Worm (Caenorhabditis elegans) whole organism, late embryonic: ENCODE data around the gene F09C12.2.
"Not testable (repeated sequence)": the region's sequence is repeated elsewhere in the genome, so short reads cannot be mapped to it uniquely, and the experiment has no call there.

ENCODE experiments used
- C08G9.2 ChIP-seq: sonication (generic microtip); optimal IDR thresholded peaks from 2 replicates; lab custom pipeline; 2016; ENCODE audit warnings: mild to moderate bottlenecking, missing genetic modification characterization, moderate library complexity, missing compliant biosample characterization
- C38D4.7 ChIP-seq: fragments of 200-800 bp; sonication (Bioruptor generic); optimal IDR thresholded peaks from 2 replicates; lab custom pipeline; 2018; ENCODE audit warnings: mild to moderate bottlenecking, missing genetic modification characterization, moderate library complexity, missing compliant biosample characterization
- K02D7.2 ChIP-seq: sonication (generic microtip); optimal IDR thresholded peaks from 2 replicates; lab custom pipeline; 2017; ENCODE audit warnings: mild to moderate bottlenecking, missing genetic modification characterization, missing compliant biosample characterization
- K09A11.1 ChIP-seq: sonication (generic microtip); optimal IDR thresholded peaks from 2 replicates; lab custom pipeline; 2017; ENCODE audit warnings: antibody characterized with exemption, mild to moderate bottlenecking, missing genetic modification characterization, missing compliant biosample characterization; ENCODE audit not compliant: insufficient read depth
- ceh-14 ChIP-seq: sonication (generic microtip); optimal IDR thresholded peaks from 2 replicates; lab custom pipeline; 2016; ENCODE audit warnings: missing genotype, missing genetic modification characterization, missing compliant biosample characterization
- ceh-19 ChIP-seq: fragments of 200-800 bp; sonication (Bioruptor generic); optimal IDR thresholded peaks from 2 replicates; lab custom pipeline; 2018; ENCODE audit warnings: mild to moderate bottlenecking, missing genetic modification characterization, missing compliant biosample characterization
- ceh-48 ChIP-seq: sonication (generic microtip); optimal IDR thresholded peaks from 2 replicates; lab custom pipeline; 2016; ENCODE audit warnings: missing genetic modification characterization, inconsistent platforms, missing compliant biosample characterization
- ceh-6 ChIP-seq: fragments of 200-800 bp; sonication (Bioruptor generic); optimal IDR thresholded peaks from 2 replicates; lab custom pipeline; 2018; ENCODE audit warnings: mild to moderate bottlenecking, missing genetic modification characterization, missing compliant biosample characterization
- che-1 ChIP-seq: sonication (generic microtip); optimal IDR thresholded peaks from 2 replicates; lab custom pipeline; 2016; ENCODE audit warnings: mild to moderate bottlenecking, missing genetic modification characterization, missing compliant biosample characterization
- dmd-4 ChIP-seq: sonication (generic microtip); optimal IDR thresholded peaks from 2 replicates; lab custom pipeline; 2016; ENCODE audit warnings: borderline replicate concordance, missing genetic modification characterization, missing compliant biosample characterization
- eyg-1 ChIP-seq: sonication (generic microtip); optimal IDR thresholded peaks from 2 replicates; lab custom pipeline; 2016; ENCODE audit warnings: missing genotype, missing genetic modification characterization, missing compliant biosample characterization
- fkh-10 ChIP-seq: fragments of 150-350 bp; optimal IDR thresholded peaks from 2 replicates; lab custom pipeline; 2014; ENCODE audit warnings: missing biosample characterization, missing genetic modification reagents, missing genetic modification characterization
- gmeb-2 ChIP-seq: sonication (generic microtip); optimal IDR thresholded peaks from 2 replicates; lab custom pipeline; 2016; ENCODE audit warnings: missing genetic modification characterization, inconsistent platforms, missing compliant biosample characterization
- lim-6 ChIP-seq: sonication (generic microtip); optimal IDR thresholded peaks from 2 replicates; lab custom pipeline; 2016; ENCODE audit warnings: missing genetic modification characterization, missing compliant biosample characterization
- lin-11 ChIP-seq: fragments of 200-800 bp; sonication (Bioruptor generic); optimal IDR thresholded peaks from 2 replicates; lab custom pipeline; 2018; ENCODE audit warnings: mild to moderate bottlenecking, missing genetic modification characterization, missing compliant biosample characterization
- madf-2 ChIP-seq: sonication (generic microtip); optimal IDR thresholded peaks from 2 replicates; lab custom pipeline; 2017; ENCODE audit warnings: missing genetic modification characterization, missing compliant biosample characterization
- nfya-1 ChIP-seq: sonication (generic microtip); optimal IDR thresholded peaks from 2 replicates; lab custom pipeline; 2017; ENCODE audit warnings: missing genetic modification characterization, mild to moderate bottlenecking, missing compliant biosample characterization, antibody characterized with exemption, moderate library complexity
- nhr-232 ChIP-seq: sonication (generic microtip); optimal IDR thresholded peaks from 2 replicates; lab custom pipeline; 2016; ENCODE audit warnings: missing genetic modification characterization, missing compliant biosample characterization
- pax-1 ChIP-seq: fragments of 150-350 bp; optimal IDR thresholded peaks from 2 replicates; lab custom pipeline; 2014; ENCODE audit warnings: missing biosample characterization, missing genetic modification characterization
- pha-4 ChIP-seq: fragments of 150-350 bp; optimal IDR thresholded peaks from 2 replicates; lab custom pipeline; 2018; ENCODE audit warnings: missing biosample characterization, missing genetic modification reagents, missing genetic modification characterization
- pqm-1 ChIP-seq: sonication (generic microtip); optimal IDR thresholded peaks from 2 replicates; lab custom pipeline; 2016; ENCODE audit warnings: missing genetic modification characterization, missing compliant biosample characterization
- rnt-1 ChIP-seq: sonication (generic microtip); optimal IDR thresholded peaks from 2 replicates; lab custom pipeline; 2016; ENCODE audit warnings: missing genetic modification characterization, missing compliant biosample characterization
- sox-2 ChIP-seq: fragments of 200-800 bp; sonication (Bioruptor generic); IDR thresholded peaks from 2 replicates; pipeline ENCODE4 v1.3.6; 2022; ENCODE audit warnings: missing genetic modification reagents, missing genetic modification characterization, missing compliant biosample characterization
- tbx-2 ChIP-seq: sonication (generic microtip); optimal IDR thresholded peaks from 2 replicates; lab custom pipeline; 2016; ENCODE audit warnings: missing genetic modification characterization, missing compliant biosample characterization

The F09C12.2 gene

DNA sequence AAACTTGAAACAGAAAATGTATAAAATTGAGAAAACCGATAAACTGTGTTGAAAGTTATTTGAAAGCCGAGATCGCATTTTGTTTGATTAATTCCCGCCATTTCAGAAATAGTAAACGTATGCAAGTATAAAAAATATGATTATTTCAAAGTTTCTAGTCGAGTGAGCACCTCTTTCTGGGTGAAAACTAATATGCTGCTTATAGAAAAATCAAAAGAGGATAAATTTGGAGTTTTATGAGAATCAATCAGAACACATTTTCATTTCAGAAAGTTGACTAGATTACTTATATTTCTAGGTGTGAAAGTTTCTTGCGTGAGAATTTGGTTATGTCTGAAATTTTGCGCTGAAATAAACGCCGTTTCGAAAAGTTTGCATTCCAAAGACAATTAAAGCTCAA, 47.7 kb downstream of the F09C12.2 start, which contains the start of gene srb-13:
TSS of gene srb-13 (minus strand) at position 101 of the 400 bp plus-strand sequence.
- TF ChIP-seq C08G9.2, result no peak
- TF ChIP-seq che-1 (tag; lab: Kevin White, UChicago), result no peak
- TF ChIP-seq rnt-1, result no peak
- TF ChIP-seq, all 69 proteins: peak for 0

DNA sequence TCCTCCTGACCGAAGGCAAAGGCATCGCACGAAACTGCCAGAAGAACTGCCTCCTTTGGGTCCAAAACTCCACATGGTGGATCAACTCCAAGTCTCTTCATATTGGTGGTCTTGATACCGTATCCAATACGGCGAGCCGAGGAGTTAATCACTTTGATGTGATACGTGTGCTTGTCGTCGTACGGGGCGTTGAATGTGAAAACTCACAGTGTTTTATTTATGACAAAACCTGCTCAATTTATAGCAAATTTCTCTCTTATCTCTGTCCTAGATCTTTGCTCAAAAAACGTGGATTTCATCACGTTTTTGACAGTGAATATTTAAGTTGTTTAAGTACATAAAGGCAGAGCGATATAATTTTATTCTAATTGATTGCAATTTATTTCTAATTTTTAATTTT, 49.0 kb downstream of the F09C12.2 start, which contains the start of gene F58A6.9:
TSS of gene F58A6.9 (minus strand) at position 101 of the 400 bp plus-strand sequence.
- not testable (repeated sequence) for TF ChIP-seq tbx-2 (tag; lab: Kevin White, UChicago); ceh-19; pha-4

DNA sequence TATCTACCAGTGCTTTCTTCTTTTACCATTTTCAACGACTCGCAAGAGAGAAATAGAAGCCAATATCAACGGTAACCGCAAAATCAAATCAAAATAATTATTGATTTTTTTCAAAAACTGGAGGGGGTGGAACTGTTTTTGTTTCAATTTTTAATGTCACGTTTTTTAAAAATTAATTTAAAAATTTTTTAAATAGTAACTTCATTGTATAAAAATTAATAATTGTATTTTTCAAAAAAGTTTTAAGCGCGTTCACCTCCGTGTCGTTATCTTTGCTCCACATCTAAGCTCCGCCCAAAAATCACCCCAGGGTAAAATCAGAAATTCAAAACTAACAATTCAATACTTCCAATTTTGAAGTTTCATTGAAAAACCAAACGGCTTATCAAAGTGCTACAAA, 51.3 kb downstream of the F09C12.2 start, which contains the start of gene C27D6.11:
TSS of gene C27D6.11 (minus strand) at position 101 of the 400 bp plus-strand sequence.
- no peak for TF ChIP-seq sox-2
- TF ChIP-seq nfya-1 (tag; lab: Kevin White, UChicago), result no peak
- TF ChIP-seq madf-2, result no peak
- no peak for TF ChIP-seq pqm-1 (tag; lab: Kevin White, UChicago)
- no peak for TF ChIP-seq lim-6
- TF ChIP-seq dmd-4 (tag; lab: Kevin White, UChicago), result no peak
- TF ChIP-seq C08G9.2, result no peak
- TF ChIP-seq pax-1, result no peak
- TF ChIP-seq ceh-6 (GFP tag; lab: Kevin White, UChicago), result no peak
- TF ChIP-seq eyg-1 (tag; lab: Kevin White, UChicago), result no peak
- TF ChIP-seq ceh-48 (tag; lab: Kevin White, UChicago), result no peak
- TF ChIP-seq fkh-10 (GFP tag; lab: Kevin White, UChicago), result no peak
- TF ChIP-seq ceh-14 (tag; lab: Kevin White, UChicago), result no peak
- no peak for TF ChIP-seq K09A11.1 (tag; lab: Kevin White, UChicago)
- TF ChIP-seq gmeb-2, result no peak
- TF ChIP-seq K02D7.2 (tag; lab: Kevin White, UChicago), result no peak
- no peak for TF ChIP-seq lin-11 (tag; lab: Kevin White, UChicago)
- no peak for TF ChIP-seq nhr-232 (tag; lab: Kevin White, UChicago)
- TF ChIP-seq C38D4.7 (GFP tag; lab: Kevin White, UChicago), result no peak
